Fruit fly (Drosophila melanogaster) whole organism, embryonic: ENCODE results near the gene CG17109.

ENCODE experiments used
- Ada2b ChIP-seq: fragments of 200-800 bp; sonication (Bioruptor generic); IDR thresholded peaks from 2 replicates; pipeline ENCODE4 v1.3.6; 2022; ENCODE audit warnings: missing biosample characterization, missing genetic modification characterization
- Asciz ChIP-seq: fragments of 200-800 bp; sonication (Bioruptor generic); optimal IDR thresholded peaks from 2 replicates; lab custom pipeline; 2017; ENCODE audit warnings: missing biosample characterization, mild to moderate bottlenecking, missing genetic modification characterization, missing genetic modification reagents
- Awh ChIP-seq: fragments of 200-800 bp; sonication (Bioruptor generic); IDR thresholded peaks from 2 replicates; pipeline ENCODE4, ENCODE4 v1.3.6; 2022; ENCODE audit warnings: missing biosample characterization, missing genetic modification characterization
- BtbVII ChIP-seq: fragments of 200-800 bp; sonication (Bioruptor generic); optimal IDR thresholded peaks from 3 replicates; lab custom pipeline; 2017; ENCODE audit warnings: missing biosample characterization, mild to moderate bottlenecking, missing genetic modification characterization
- CG10274 ChIP-seq: fragments of 200-800 bp; sonication (Bioruptor generic); optimal IDR thresholded peaks from 3 replicates; lab custom pipeline; 2017; ENCODE audit warnings: missing biosample characterization, mild to moderate bottlenecking, missing genetic modification characterization
- CG10543 ChIP-seq: fragments of 200-800 bp; sonication (Bioruptor generic); optimal IDR thresholded peaks from 3 replicates; lab custom pipeline; 2017; ENCODE audit warnings: missing biosample characterization, mild to moderate bottlenecking, missing genetic modification characterization, moderate library complexity
- CG13894 ChIP-seq: fragments of 200-800 bp; sonication (Bioruptor generic); optimal IDR thresholded peaks from 3 replicates; lab custom pipeline; 2018; ENCODE audit warnings: missing biosample characterization, mild to moderate bottlenecking, missing genetic modification characterization, moderate library complexity
- CG1603 ChIP-seq: fragments of 200-800 bp; sonication (Bioruptor generic); optimal IDR thresholded peaks from 2 replicates; lab custom pipeline; 2019; ENCODE audit warnings: missing biosample characterization, mild to moderate bottlenecking, missing genetic modification characterization, moderate library complexity
- CG16813 ChIP-seq: fragments of 200-800 bp; sonication (Bioruptor generic); IDR thresholded peaks from 3 replicates; pipeline ENCODE4 v1.3.6; 2022; ENCODE audit warnings: missing biosample characterization, missing genetic modification characterization; ENCODE audit not compliant: partially characterized antibody
- CG31441 ChIP-seq: fragments of 200-800 bp; sonication (Bioruptor generic); IDR thresholded peaks from 2 replicates; pipeline ENCODE4 v1.3.6; 2022; ENCODE audit warnings: missing biosample characterization, missing genetic modification characterization
- CG34376 ChIP-seq: fragments of 200-800 bp; sonication (Bioruptor generic); optimal IDR thresholded peaks from 2 replicates; lab custom pipeline; 2018; ENCODE audit warnings: missing biosample characterization, mild to moderate bottlenecking, missing genetic modification characterization
- CG4820 ChIP-seq: fragments of 200-800 bp; sonication (Bioruptor generic); optimal IDR thresholded peaks from 3 replicates; lab custom pipeline; 2016; ENCODE audit warnings: missing biosample characterization, missing genetic modification characterization
- CG6854 ChIP-seq: fragments of 200-800 bp; sonication (Bioruptor generic); optimal IDR thresholded peaks from 3 replicates; lab custom pipeline; 2017; ENCODE audit warnings: missing biosample characterization, mild to moderate bottlenecking, missing genetic modification characterization
- CG7372 ChIP-seq: fragments of 200-800 bp; sonication (Bioruptor generic); IDR thresholded peaks from 2 replicates; pipeline ENCODE4 v1.3.6; 2022; ENCODE audit warnings: missing biosample characterization, missing genetic modification characterization
- CG7745 ChIP-seq: fragments of 200-800 bp; sonication (Bioruptor generic); optimal IDR thresholded peaks from 2 replicates; lab custom pipeline; 2018; ENCODE audit warnings: missing biosample characterization, mild to moderate bottlenecking, missing genetic modification characterization, moderate library complexity
- CG7928 ChIP-seq: fragments of 200-800 bp; sonication (Bioruptor generic); optimal IDR thresholded peaks from 2 replicates; lab custom pipeline; 2017; ENCODE audit warnings: missing biosample characterization, mild to moderate bottlenecking, missing genetic modification characterization
- CG7963 ChIP-seq: fragments of 200-800 bp; sonication (Bioruptor generic); IDR thresholded peaks from 3 replicates; pipeline ENCODE4 v1.3.6; 2022; ENCODE audit warnings: missing biosample characterization, missing genetic modification characterization; ENCODE audit not compliant: partially characterized antibody
- CG8290 ChIP-seq, 3 experiments: fragments of 200-800 bp; sonication (Bioruptor generic); optimal IDR thresholded peaks; 2 replicates each; lab custom pipeline; 2016 to 2019; ENCODE audit warnings: missing biosample characterization in 3 of 3, missing genetic modification characterization in 3 of 3, mild to moderate bottlenecking in 2 of 3, moderate library complexity in 1 of 3
- Camta ChIP-seq: fragments of 200-800 bp; sonication (Bioruptor generic); optimal IDR thresholded peaks from 2 replicates; lab custom pipeline; 2016; ENCODE audit warnings: missing biosample characterization, missing genetic modification characterization
- Chrac-16 ChIP-seq: fragments of 200-800 bp; sonication (Bioruptor generic); optimal IDR thresholded peaks from 3 replicates; lab custom pipeline; 2016; ENCODE audit warnings: missing biosample characterization, missing genetic modification characterization
- Dll ChIP-seq: fragments of 200-800 bp; sonication (Bioruptor generic); IDR thresholded peaks from 4 replicates; pipeline ENCODE4 v1.3.6; 2022; ENCODE audit warnings: missing biosample characterization, missing genetic modification characterization; ENCODE audit not compliant: partially characterized antibody
- Drgx ChIP-seq: fragments of 200-800 bp; sonication (Bioruptor generic); IDR thresholded peaks from 2 replicates; pipeline ENCODE4 v1.3.6; 2022; ENCODE audit warnings: missing biosample characterization, missing genetic modification characterization
- Eip74EF ChIP-seq, 2 experiments: fragments of 200-800 bp in 1 of 2; fragments of >200 bp in 1 of 2; sonication (Bioruptor generic) in 1 of 2; optimal IDR thresholded peaks; 2 replicates each; lab custom pipeline; 2017 to 2019; ENCODE audit warnings: missing biosample characterization in 2 of 2, missing genetic modification characterization in 2 of 2, mild to moderate bottlenecking in 1 of 2, moderate library complexity in 1 of 2
- HLH4C ChIP-seq: fragments of 200-800 bp; sonication (Bioruptor generic); IDR thresholded peaks from 3 replicates; pipeline ENCODE4 v1.3.6; 2022; ENCODE audit warnings: missing biosample characterization, missing genetic modification characterization; ENCODE audit not compliant: partially characterized antibody
- HLHmδ ChIP-seq: fragments of 200-800 bp; sonication (Bioruptor generic); optimal IDR thresholded peaks from 2 replicates; lab custom pipeline; 2018; ENCODE audit warnings: missing biosample characterization, mild to moderate bottlenecking, missing genetic modification characterization, moderate library complexity
- MESR4 ChIP-seq: fragments of 200-800 bp; sonication (Bioruptor generic); optimal IDR thresholded peaks from 2 replicates; lab custom pipeline; 2018; ENCODE audit warnings: missing biosample characterization, mild to moderate bottlenecking, missing genetic modification characterization, moderate library complexity
- Med ChIP-seq: fragments of 200-800 bp; sonication (Bioruptor generic); peaks from one replicate; lab custom pipeline; 2016; ENCODE audit warnings: missing biosample characterization, missing genetic modification characterization, mild to moderate bottlenecking, inconsistent platforms, moderate library complexity
- NC2α ChIP-seq: fragments of 200-800 bp; sonication (Bioruptor generic); optimal IDR thresholded peaks from 2 replicates; lab custom pipeline; 2016; ENCODE audit warnings: missing biosample characterization, missing genetic modification characterization
- Rfx ChIP-seq: fragments of 200-800 bp; sonication (Bioruptor generic); IDR thresholded peaks from 2 replicates; pipeline ENCODE4 v1.3.6; 2022; ENCODE audit warnings: missing biosample characterization, missing genetic modification characterization
- Sox102F ChIP-seq: fragments of 200-800 bp; sonication (Bioruptor generic); optimal IDR thresholded peaks from 2 replicates; lab custom pipeline; 2018; ENCODE audit warnings: missing biosample characterization, mild to moderate bottlenecking, missing genetic modification characterization, moderate library complexity
- Ssrp ChIP-seq: fragments of 200-800 bp; sonication (Bioruptor generic); optimal IDR thresholded peaks from 2 replicates; lab custom pipeline; 2018; ENCODE audit warnings: missing biosample characterization, mild to moderate bottlenecking, missing genetic modification characterization, moderate library complexity
- Xbp1 ChIP-seq: fragments of 200-800 bp; sonication (Bioruptor generic); optimal IDR thresholded peaks from 3 replicates; lab custom pipeline; 2016; ENCODE audit warnings: missing biosample characterization, mild to moderate bottlenecking, missing genetic modification characterization
- YL-1 ChIP-seq: fragments of 200-800 bp; sonication (Bioruptor generic); optimal IDR thresholded peaks from 3 replicates; lab custom pipeline; 2017; ENCODE audit warnings: missing biosample characterization, mild to moderate bottlenecking, missing genetic modification characterization
- ac ChIP-seq: fragments of 200-800 bp; sonication (Bioruptor generic); optimal IDR thresholded peaks from 3 replicates; lab custom pipeline; 2017; ENCODE audit warnings: missing biosample characterization, mild to moderate bottlenecking, missing genetic modification characterization
- ase ChIP-seq: fragments of 200-800 bp; sonication (Bioruptor generic); IDR thresholded peaks from 3 replicates; pipeline ENCODE4 v1.3.6; 2022; ENCODE audit warnings: missing biosample characterization, missing genetic modification characterization
- bowl ChIP-seq: fragments of 200-800 bp; sonication (Bioruptor generic); IDR thresholded peaks from 2 replicates; pipeline ENCODE4 v1.3.6; 2022; ENCODE audit warnings: missing biosample characterization, missing genetic modification characterization
- ken ChIP-seq: fragments of 200-800 bp; sonication (Bioruptor generic); IDR thresholded peaks from 3 replicates; pipeline ENCODE4 v1.3.6; 2022; ENCODE audit warnings: missing biosample characterization, missing genetic modification characterization
- onecut ChIP-seq: fragments of 200-800 bp; sonication (Bioruptor generic); IDR thresholded peaks from 2 replicates; pipeline ENCODE4 v1.3.6; 2022; ENCODE audit warnings: missing biosample characterization, missing genetic modification characterization
- schlank ChIP-seq: fragments of 200-800 bp; sonication (Bioruptor generic); optimal IDR thresholded peaks from 2 replicates; lab custom pipeline; 2018; ENCODE audit warnings: missing biosample characterization, mild to moderate bottlenecking, missing genetic modification characterization
- scrt ChIP-seq: fragments of 200-800 bp; sonication (Bioruptor generic); optimal IDR thresholded peaks from 2 replicates; lab custom pipeline; 2018; ENCODE audit warnings: missing biosample characterization, mild to moderate bottlenecking, missing genetic modification characterization, moderate library complexity
- sens ChIP-seq: fragments of 200-800 bp; sonication (Bioruptor generic); peaks from one replicate; lab custom pipeline; 2016; ENCODE audit warnings: missing biosample characterization, missing genetic modification characterization
- slp2 ChIP-seq: fragments of 200-800 bp; sonication (Bioruptor generic); optimal IDR thresholded peaks from 2 replicates; lab custom pipeline; 2016; ENCODE audit warnings: missing biosample characterization, missing genetic modification characterization
- sob ChIP-seq: fragments of 200-800 bp; sonication (Bioruptor generic); IDR thresholded peaks from 2 replicates; pipeline ENCODE4 v1.3.6; 2022; ENCODE audit warnings: missing biosample characterization, missing genetic modification characterization
- ssp ChIP-seq: fragments of 200-800 bp; sonication (Bioruptor generic); IDR thresholded peaks from 2 replicates; pipeline ENCODE4 v1.3.6; 2022; ENCODE audit warnings: missing biosample characterization, missing genetic modification characterization
- tio ChIP-seq: fragments of 200-800 bp; sonication (Bioruptor generic); optimal IDR thresholded peaks from 2 replicates; lab custom pipeline; 2017; ENCODE audit warnings: missing biosample characterization, missing genetic modification characterization, inconsistent platforms
- tll ChIP-seq, 2 experiments: fragments of 200-800 bp in 1 of 2; fragments of >200 bp in 1 of 2; sonication (Bioruptor generic) in 1 of 2; optimal IDR thresholded peaks; 2 replicates each; lab custom pipeline; 2017 to 2019; ENCODE audit warnings: missing biosample characterization in 2 of 2, missing genetic modification characterization in 2 of 2, mild to moderate bottlenecking in 1 of 2, moderate library complexity in 1 of 2
- toy ChIP-seq: fragments of 200-800 bp; sonication (Bioruptor generic); IDR thresholded peaks from 2 replicates; pipeline ENCODE4 v1.3.6; 2022; ENCODE audit warnings: missing biosample characterization, missing genetic modification characterization
- z ChIP-seq: fragments of 200-800 bp; sonication (Bioruptor generic); IDR thresholded peaks from 3 replicates; pipeline ENCODE4 v1.3.6; 2022; ENCODE audit warnings: missing biosample characterization, missing genetic modification characterization
- zen ChIP-seq: fragments of 200-800 bp; sonication (Bioruptor generic); optimal IDR thresholded peaks from 3 replicates; lab custom pipeline; 2018; ENCODE audit warnings: missing biosample characterization, mild to moderate bottlenecking, missing genetic modification characterization, moderate library complexity
- zfh1 ChIP-seq: fragments of 200-800 bp; sonication (Bioruptor generic); IDR thresholded peaks from 3 replicates; pipeline ENCODE4 v1.3.6; 2022; ENCODE audit warnings: missing biosample characterization, missing genetic modification characterization

CG17109 gene

dm6 chr3R:23134690-23135089, 39.2 kb downstream of the CG17109 start (continued):
- TF ChIP-seq Eip74EF (GFP tag; optimal IDR thresholded peaks at IDR 0.05; lab: Kevin White, UChicago) (no peak), CG16813 (GFP tag; lab: Robert Waterston, UW) (no peak), schlank (tag; lab: Kevin White, UChicago) (no peak), tll (GFP tag; optimal IDR thresholded peaks at IDR 0.05; lab: Kevin White, UChicago) (peak in 1 of 2 experiments; percentile 45), onecut (0 out of 2 replicates have a peak, but pooled peaks have one; percentile 8), sens (GFP tag; lab: Kevin White, UChicago) (peak; percentile 65), CG10274 (no peak), Med (GFP tag; lab: Kevin White, UChicago) (peak; percentile 54), scrt (GFP tag; lab: Kevin White, UChicago) (no peak), Asciz (peak; percentile 10), CG8290 (GFP tag; optimal IDR thresholded peaks at IDR 0.05; lab: Kevin White, UChicago) (no peak), CG8290 (tag; optimal IDR thresholded peaks at IDR 0.05; lab: Kevin White, UChicago) (no peak), CG34376 (GFP tag; lab: Kevin White, UChicago) (no peak), YL-1 (GFP tag; lab: Kevin White, UChicago) (no peak), ac (peak; percentile 26), Ssrp (no peak), zfh1 (GFP tag; lab: Robert Waterston, UW) (peak; percentile 34; the same call in 1 of the 3 replicates), CG6854 (GFP tag; lab: Kevin White, UChicago) (no peak), sob (no peak), ssp (GFP tag; lab: Robert Waterston, UW) (no peak), Awh (GFP tag; lab: Robert Waterston, UW) (peak; percentile 39; the same call in 1 of the 2 replicates), Chrac-16 (GFP tag; lab: Kevin White, UChicago) (no peak), HLHmδ (GFP tag; lab: Kevin White, UChicago) (peak; percentile 47), bowl (GFP tag; lab: Robert Waterston, UW) (no peak), tio (GFP tag; lab: Kevin White, UChicago) (no peak), toy (GFP tag; lab: Robert Waterston, UW) (no peak), CG31441 (GFP tag; lab: Robert Waterston, UW) (0 out of 2 replicates have a peak, but pooled peaks have one; percentile 13), zen (peak; percentile 58), CG10543 (GFP tag; lab: Kevin White, UChicago) (peak; percentile 20), CG4820 (no peak), CG13894 (tag; lab: Kevin White, UChicago) (no peak), BtbVII (GFP tag; lab: Kevin White, UChicago) (no peak), Drgx (no peak), CG7963 (GFP tag; lab: Robert Waterston, UW) (no peak), Xbp1 (GFP tag; lab: Kevin White, UChicago) (no peak), HLH4C (GFP tag; lab: Robert Waterston, UW) (no peak), Ada2b (no peak), MESR4 (no peak), Sox102F (GFP tag; lab: Kevin White, UChicago) (no peak), Camta (GFP tag; lab: Kevin White, UChicago) (no peak), Rfx (GFP tag; lab: Robert Waterston, UW) (no peak), Dll (GFP tag; lab: Robert Waterston, UW) (no peak), ase (GFP tag; lab: Robert Waterston, UW) (0 out of 3 replicates have a peak, but pooled peaks have one; percentile 14), z (GFP tag; lab: Robert Waterston, UW) (0 out of 3 replicates have a peak, but pooled peaks have one; percentile 21), CG7928 (GFP tag; lab: Kevin White, UChicago) (no peak), ken (GFP tag; lab: Robert Waterston, UW) (no peak), CG1603 (tag; lab: Kevin White, UChicago) (peak; percentile 31), NC2α (no peak), slp2 (GFP tag; lab: Kevin White, UChicago) (no peak), CG7745 (tag; lab: Kevin White, UChicago) (no peak), CG7372 (GFP tag; lab: Robert Waterston, UW) (no peak)
